Fruit fly (Drosophila melanogaster): ENCODE measurements around the gene hay.

The hay gene

dm6 chr3L:10678545-10679067 lies 47.7 kb downstream of the hay start (continued):
- TF ChIP-seq Doc3 (GFP tag; IDR thresholded peaks at IDR 0.05; ENCODE audit: partially characterized antibody) (no peak), Chrac-16 (GFP tag; optimal IDR thresholded peaks at IDR 0.05) (peak; percentile 87), dati (GFP tag; IDR thresholded peaks at IDR 0.05) (peak; percentile 76; the same call in 1 of the 2 replicates), Poxn (GFP tag; IDR thresholded peaks at IDR 0.05) (peak; percentile 86), Deaf1 (tag; optimal IDR thresholded peaks at IDR 0.05) (peak; percentile 81), tgo (GFP tag; IDR thresholded peaks at IDR 0.05) (peak; percentile 96), CG10462 (GFP tag; optimal IDR thresholded peaks at IDR 0.05) (peak; percentile 80), nau (GFP tag; optimal IDR thresholded peaks at IDR 0.05) (peak; percentile 95), Abd-B (GFP tag; optimal IDR thresholded peaks at IDR 0.05) (peak; percentile 94), phol (tag; optimal IDR thresholded peaks at IDR 0.05) (peak; percentile 94), Camta (GFP tag; optimal IDR thresholded peaks at IDR 0.05) (peak; percentile 87), pita (GFP tag; optimal IDR thresholded peaks at IDR 0.05) (no peak), CG14441 (GFP tag; IDR thresholded peaks at IDR 0.05) (peak; percentile 88), CG42726 (GFP tag; IDR thresholded peaks at IDR 0.05; ENCODE audit: partially characterized antibody) (no peak), CG8281 (tag; optimal IDR thresholded peaks at IDR 0.05) (peak; percentile 76), Bteb2 (GFP tag; optimal IDR thresholded peaks at IDR 0.05) (peak; percentile 91), Fer2 (tag; optimal IDR thresholded peaks at IDR 0.05) (peak; percentile 88), btn (GFP tag; optimal IDR thresholded peaks at IDR 0.05) (peak; percentile 66), BtbVII (GFP tag; optimal IDR thresholded peaks at IDR 0.05) (peak; percentile 95), Hey (tag; optimal IDR thresholded peaks at IDR 0.05) (peak; percentile 67), CG12659 (GFP tag; optimal IDR thresholded peaks at IDR 0.05) (peak; percentile 96), gem (tag; optimal IDR thresholded peaks at IDR 0.05) (peak; percentile 99), Sry-β (GFP tag; optimal IDR thresholded peaks at IDR 0.05) (peak; percentile 61), Meics (GFP tag; optimal IDR thresholded peaks at IDR 0.05) (peak; percentile 96), da (GFP tag; optimal IDR thresholded peaks at IDR 0.05) (peak; percentile 64), onecut (GFP tag; IDR thresholded peaks at IDR 0.05) (peak; percentile 91), CG12299 (tag; optimal IDR thresholded peaks at IDR 0.05) (peak; percentile 96), CG1233 (GFP tag; optimal IDR thresholded peaks at IDR 0.05) (peak; percentile 95), sug (tag; optimal IDR thresholded peaks at IDR 0.05) (peak; percentile 91), Spps (tag; optimal IDR thresholded peaks at IDR 0.05) (peak; percentile 84), Nf-YA (GFP tag; IDR thresholded peaks at IDR 0.05) (peak; percentile 88), Dek (tag; optimal IDR thresholded peaks at IDR 0.05) (peak; percentile 95), repo (GFP tag; optimal IDR thresholded peaks at IDR 0.05) (peak; percentile 81), CG8388 (GFP tag; optimal IDR thresholded peaks at IDR 0.05) (peak; percentile 97), CG9727 (GFP tag; optimal IDR thresholded peaks at IDR 0.05) (peak; percentile 98), mld (GFP tag; IDR thresholded peaks at IDR 0.05; ENCODE audit: partially characterized antibody) (no peak), gt (GFP tag; IDR thresholded peaks at IDR 0.05) (no peak; the same call in 1 of the 2 replicates), CG13287 (GFP tag; IDR thresholded peaks at IDR 0.05; ENCODE audit: partially characterized antibody) (no peak), HLH3B (GFP tag; IDR thresholded peaks at IDR 0.05) (peak; percentile 93), CG8765 (GFP tag; IDR thresholded peaks at IDR 0.05) (peak; percentile 81), trh (GFP tag; optimal IDR thresholded peaks at IDR 0.05) (peak; percentile 85), CG15011 (GFP tag; optimal IDR thresholded peaks at IDR 0.05) (peak; percentile 94), Taf1 (GFP tag; IDR thresholded peaks at IDR 0.05) (peak; percentile 74; the same call in 1 of the 2 replicates), Sry-δ (GFP tag; optimal IDR thresholded peaks at IDR 0.05) (peak; percentile 46), CG34422 (GFP tag; IDR thresholded peaks at IDR 0.05) (peak; percentile 94), CG14667 (GFP tag; IDR thresholded peaks at IDR 0.05) (peak; percentile 91), ftz-f1 (GFP tag; optimal IDR thresholded peaks at IDR 0.05) (peak; percentile 48), Pdp1 (GFP tag; optimal IDR thresholded peaks at IDR 0.05) (peak; percentile 86 to 95), wdn (GFP tag; IDR thresholded peaks at IDR 0.05) (peak; percentile 91), CG16779 (GFP tag; IDR thresholded peaks at IDR 0.05) (peak; percentile 55; the same call in 1 of the 2 replicates)
